Worm (Caenorhabditis elegans) whole organism, young adult: ENCODE data around the gene jip-1.

ENCODE experiments used
- C17E4.6 ChIP-seq: fragments of 200-800 bp; sonication (Bioruptor generic); IDR thresholded peaks from 2 replicates; pipeline ENCODE4 v1.3.6; 2022; ENCODE audit warnings: missing genetic modification reagents, missing genetic modification characterization, missing compliant biosample characterization
- D2030.7 ChIP-seq: fragments of 200-800 bp; sonication (Bioruptor generic); IDR thresholded peaks from 2 replicates; pipeline ENCODE4 v1.3.6; 2022; ENCODE audit warnings: missing genetic modification reagents, missing genetic modification characterization, missing compliant biosample characterization
- F22D6.2 ChIP-seq: sonication (generic microtip); optimal IDR thresholded peaks from 2 replicates; lab custom pipeline; 2016; ENCODE audit warnings: mild to moderate bottlenecking, missing genetic modification characterization, missing compliant biosample characterization
- F23B12.7 ChIP-seq: sonication (generic microtip); optimal IDR thresholded peaks from 2 replicates; lab custom pipeline; 2017; ENCODE audit warnings: missing genetic modification characterization, mild to moderate bottlenecking, missing compliant biosample characterization, antibody characterized with exemption, moderate library complexity; ENCODE audit not compliant: insufficient read depth
- F33H1.4 ChIP-seq: fragments of 200-800 bp; sonication (Bioruptor generic); IDR thresholded peaks from 2 replicates; pipeline ENCODE4 v1.3.6; 2022; ENCODE audit warnings: missing genetic modification reagents, missing genetic modification characterization, missing compliant biosample characterization
- F37B4.10 ChIP-seq: fragments of 200-800 bp; sonication (Bioruptor generic); IDR thresholded peaks from 2 replicates; pipeline ENCODE4 v1.3.6; 2022; ENCODE audit warnings: missing genetic modification characterization, missing compliant biosample characterization
- F49E8.2 ChIP-seq: sonication (generic microtip); optimal IDR thresholded peaks from 3 replicates; lab custom pipeline; 2017; ENCODE audit warnings: missing genetic modification characterization, mild to moderate bottlenecking, missing compliant biosample characterization, antibody characterized with exemption, moderate library complexity; ENCODE audit not compliant: insufficient read depth
- F52B5.7 ChIP-seq: sonication (generic microtip); optimal IDR thresholded peaks from 2 replicates; lab custom pipeline; 2016; ENCODE audit warnings: mild to moderate bottlenecking, missing genetic modification characterization, missing compliant biosample characterization
- F55B11.4 ChIP-seq: sonication (generic microtip); optimal IDR thresholded peaks from 2 replicates; lab custom pipeline; 2016; ENCODE audit warnings: missing compliant biosample characterization, missing genetic modification characterization, borderline replicate concordance; ENCODE audit not compliant: insufficient read depth
- T07F8.4 ChIP-seq: sonication (generic microtip); optimal IDR thresholded peaks from 2 replicates; lab custom pipeline; 2016; ENCODE audit warnings: mild to moderate bottlenecking, missing genetic modification characterization, moderate library complexity, missing compliant biosample characterization
- akir-1 ChIP-seq: fragments of 200-800 bp; sonication (Bioruptor generic); optimal IDR thresholded peaks from 2 replicates; lab custom pipeline; 2018; ENCODE audit warnings: mild to moderate bottlenecking, missing genetic modification characterization, moderate library complexity, missing compliant biosample characterization
- bed-1 ChIP-seq: fragments of 200-800 bp; sonication (Bioruptor generic); IDR thresholded peaks from 2 replicates; pipeline ENCODE4 v1.3.6; 2022; ENCODE audit warnings: missing genetic modification reagents, missing genetic modification characterization, missing compliant biosample characterization
- cebp-2 ChIP-seq: fragments of 200-800 bp; sonication (Bioruptor generic); IDR thresholded peaks from 2 replicates; pipeline ENCODE4 v1.3.6; 2022; ENCODE audit warnings: missing genetic modification characterization, missing compliant biosample characterization
- ceh-100 ChIP-seq: fragments of 200-800 bp; sonication (Bioruptor generic); IDR thresholded peaks from 2 replicates; pipeline ENCODE4 v1.3.6; 2022; ENCODE audit warnings: missing genetic modification reagents, missing genetic modification characterization, missing compliant biosample characterization
- ceh-79 ChIP-seq: sonication (generic microtip); optimal IDR thresholded peaks from 2 replicates; lab custom pipeline; 2017; ENCODE audit warnings: mild to moderate bottlenecking, missing genetic modification characterization, missing compliant biosample characterization
- dpl-1 ChIP-seq: fragments of 150-350 bp; optimal IDR thresholded peaks from 2 replicates; lab custom pipeline; 2014; ENCODE audit warnings: missing biosample characterization, missing genetic modification reagents, missing genetic modification characterization
- egl-18 ChIP-seq: fragments of 200-800 bp; sonication (Bioruptor generic); IDR thresholded peaks from 2 replicates; pipeline ENCODE4 v1.3.6; 2022; ENCODE audit warnings: missing genetic modification reagents, missing genetic modification characterization, missing compliant biosample characterization
- hmg-1.2 ChIP-seq: fragments of 200-800 bp; sonication (Bioruptor generic); IDR thresholded peaks from 2 replicates; pipeline ENCODE4 v1.3.6; 2022; ENCODE audit warnings: missing genetic modification reagents, missing genetic modification characterization, missing compliant biosample characterization
- let-607 ChIP-seq, 2 experiments: fragments of 200-800 bp in 1 of 2; sonication (Bioruptor generic) in 1 of 2; sonication (generic microtip) in 1 of 2; optimal IDR thresholded peaks; 2 replicates each; lab custom pipeline; 2016 to 2018; ENCODE audit warnings: mild to moderate bottlenecking in 2 of 2, missing compliant biosample characterization in 2 of 2, missing genetic modification characterization in 2 of 2, moderate library complexity in 2 of 2, missing genotype in 1 of 2
- lin-26 ChIP-seq: fragments of 200-800 bp; sonication (Bioruptor generic); IDR thresholded peaks from 2 replicates; pipeline ENCODE4 v1.3.6; 2022; ENCODE audit warnings: missing genetic modification reagents, missing genetic modification characterization, missing compliant biosample characterization
- lin-54 ChIP-seq: fragments of 200-800 bp; sonication (Bioruptor generic); optimal IDR thresholded peaks from 2 replicates; lab custom pipeline; 2018; ENCODE audit warnings: mild to moderate bottlenecking, missing genetic modification characterization, missing compliant biosample characterization
- madf-3 ChIP-seq: fragments of 200-800 bp; sonication (Bioruptor generic); IDR thresholded peaks from 2 replicates; pipeline ENCODE4 v1.3.6; 2022; ENCODE audit warnings: missing genetic modification reagents, missing genetic modification characterization, missing compliant biosample characterization
- mes-4 ChIP-seq: sonication (generic microtip); optimal IDR thresholded peaks from 2 replicates; lab custom pipeline; 2016; ENCODE audit warnings: missing genotype, missing genetic modification characterization, missing compliant biosample characterization
- nfyb-1 ChIP-seq: fragments of 200-800 bp; sonication (Bioruptor generic); IDR thresholded peaks from 2 replicates; pipeline ENCODE4 v1.3.6; 2022; ENCODE audit warnings: missing genetic modification reagents, missing genetic modification characterization, missing compliant biosample characterization
- nhr-179 ChIP-seq: sonication (generic microtip); optimal IDR thresholded peaks from 2 replicates; lab custom pipeline; 2016; ENCODE audit warnings: mild to moderate bottlenecking, missing genetic modification characterization, missing compliant biosample characterization
- nhr-27 ChIP-seq: fragments of 200-800 bp; sonication (Bioruptor generic); optimal IDR thresholded peaks from 2 replicates; lab custom pipeline; 2018; ENCODE audit warnings: mild to moderate bottlenecking, missing genetic modification characterization, moderate library complexity, missing compliant biosample characterization
- rec-8 ChIP-seq, 2 experiments: sonication (generic microtip); optimal IDR thresholded peaks; 2 replicates each; lab custom pipeline; 2016; ENCODE audit warnings: mild to moderate bottlenecking in 2 of 2, missing genetic modification characterization in 2 of 2, missing genetic modification reagents in 2 of 2, missing genotype in 2 of 2, missing biosample characterization in 1 of 2, missing compliant biosample characterization in 1 of 2, moderate library complexity in 1 of 2
- rpc-1 ChIP-seq, 2 experiments: fragments of 150-350 bp in 1 of 2; sonication (generic microtip) in 1 of 2; optimal IDR thresholded peaks; 2 replicates each; lab custom pipeline; 2014 to 2018; ENCODE audit warnings: missing biosample characterization in 1 of 2, missing genetic modification characterization in 1 of 2, missing genetic modification reagents in 1 of 2, missing genotype in 1 of 2
- sea-2 ChIP-seq: fragments of 200-800 bp; sonication (Bioruptor generic); IDR thresholded peaks from 2 replicates; pipeline ENCODE4 v1.3.6; 2022; ENCODE audit warnings: missing genetic modification characterization, missing compliant biosample characterization
- snpc-3.4 ChIP-seq: sonication (generic microtip); optimal IDR thresholded peaks from 2 replicates; lab custom pipeline; 2017; ENCODE audit warnings: missing genetic modification characterization, mild to moderate bottlenecking, missing compliant biosample characterization, antibody characterized with exemption, moderate library complexity, missing genotype, missing genetic modification reagents
- snpc-4 ChIP-seq, 5 experiments: fragments of 150-350 bp in 1 of 5; sonication (generic microtip) in 4 of 5; optimal IDR thresholded peaks; 2 replicates each; lab custom pipeline; 2014 to 2018; ENCODE audit warnings: missing genetic modification characterization in 5 of 5, missing biosample characterization in 3 of 5, antibody characterized with exemption in 2 of 5, mild to moderate bottlenecking in 2 of 5, missing compliant biosample characterization in 2 of 5, missing genotype in 2 of 5, moderate library complexity in 2 of 5, missing genetic modification reagents in 1 of 5
- tbp1 ChIP-seq: fragments of 200-800 bp; sonication (Bioruptor generic); optimal IDR thresholded peaks from 2 replicates; lab custom pipeline; 2018; ENCODE audit warnings: mild to moderate bottlenecking, missing genetic modification characterization, missing compliant biosample characterization
- ztf-18 ChIP-seq: sonication (generic microtip); optimal IDR thresholded peaks from 2 replicates; lab custom pipeline; 2016; ENCODE audit warnings: missing genotype, mild to moderate bottlenecking, missing genetic modification characterization, missing compliant biosample characterization
- ztf-28 ChIP-seq: fragments of 200-800 bp; sonication (Bioruptor generic); IDR thresholded peaks from 2 replicates; pipeline ENCODE4 v1.3.6; 2022; ENCODE audit warnings: missing genetic modification reagents, missing genetic modification characterization, missing compliant biosample characterization

Gene jip-1

ce11 chrII:1297697-1298093, 29.1 kb upstream of the jip-1 start:
- TF ChIP-seq F22D6.2 (tag; lab: Kevin White, UChicago) (no peak), D2030.7 (GFP tag; lab: Robert Waterston, UW) (no peak), lin-54 (no peak), cebp-2 (GFP tag; lab: Robert Waterston, UW) (no peak), nhr-179 (tag; lab: Kevin White, UChicago) (no peak), F37B4.10 (GFP tag; lab: Robert Waterston, UW) (no peak), C17E4.6 (GFP tag; lab: Robert Waterston, UW) (no peak), F49E8.2 (tag; lab: Kevin White, UChicago) (no peak), ceh-100 (no peak), F23B12.7 (tag; lab: Kevin White, UChicago) (no peak), sea-2 (GFP tag; lab: Robert Waterston, UW) (no peak), dpl-1 (GFP tag; lab: Kevin White, UChicago) (no peak)
- TF ChIP-seq, all 124 proteins: peak for 0

DNA sequence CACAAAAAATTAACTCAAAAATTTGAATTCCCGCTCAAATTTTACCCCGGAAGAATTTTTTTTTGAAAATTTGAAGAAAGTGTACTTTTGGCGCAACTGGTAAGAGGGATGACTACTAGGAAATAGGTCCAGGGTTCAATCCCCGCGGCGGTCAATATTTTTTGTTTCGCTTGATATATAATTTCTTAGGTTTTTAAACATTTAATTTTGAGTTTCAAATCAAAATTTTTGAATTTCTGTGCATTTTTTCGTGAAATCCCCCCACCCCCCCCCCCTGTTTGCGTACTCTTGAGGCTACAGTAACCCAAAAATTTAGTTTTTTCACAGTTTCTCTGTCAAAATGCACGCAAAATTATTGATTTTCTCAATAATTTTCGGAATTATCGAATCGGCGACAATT, 28.6 kb upstream of the jip-1 start, which contains the start of gene Y57G7A.1:
Gene Y57G7A.1 (plus strand): TSS at position 301 of the 400 bp plus-strand sequence.
- TF ChIP-seq hmg-1.2 (GFP tag; lab: Robert Waterston, UW) (no peak), madf-3 (GFP tag; lab: Robert Waterston, UW) (no peak), mes-4 (no peak), T07F8.4 (tag; lab: Kevin White, UChicago) (no peak), snpc-4 (GFP tag; optimal IDR thresholded peaks at IDR 0.05; lab: Kevin White, UChicago) (no peak), snpc-4 (tag; optimal IDR thresholded peaks at IDR 0.05; lab: Kevin White, UChicago) (no peak), nfyb-1 (GFP tag; lab: Robert Waterston, UW) (no peak), tbp1 (GFP tag; lab: Kevin White, UChicago) (peak; percentile 31), ztf-28 (no peak), akir-1 (GFP tag; lab: Kevin White, UChicago) (no peak), F55B11.4 (tag; lab: Kevin White, UChicago) (no peak), snpc-3.4 (tag; lab: Kevin White, UChicago) (no peak), rec-8 (tag; optimal IDR thresholded peaks at IDR 0.05; lab: Kevin White, UChicago) (no peak), nhr-27 (tag; lab: Kevin White, UChicago) (no peak), bed-1 (GFP tag; lab: Robert Waterston, UW) (no peak), rpc-1 (optimal IDR thresholded peaks at IDR 0.05; lab: Kevin White, UChicago) (peak; percentile 7), rpc-1 (tag; optimal IDR thresholded peaks at IDR 0.05; lab: Kevin White, UChicago) (peak; percentile 48), ceh-79 (tag; lab: Kevin White, UChicago) (no peak)

DNA sequence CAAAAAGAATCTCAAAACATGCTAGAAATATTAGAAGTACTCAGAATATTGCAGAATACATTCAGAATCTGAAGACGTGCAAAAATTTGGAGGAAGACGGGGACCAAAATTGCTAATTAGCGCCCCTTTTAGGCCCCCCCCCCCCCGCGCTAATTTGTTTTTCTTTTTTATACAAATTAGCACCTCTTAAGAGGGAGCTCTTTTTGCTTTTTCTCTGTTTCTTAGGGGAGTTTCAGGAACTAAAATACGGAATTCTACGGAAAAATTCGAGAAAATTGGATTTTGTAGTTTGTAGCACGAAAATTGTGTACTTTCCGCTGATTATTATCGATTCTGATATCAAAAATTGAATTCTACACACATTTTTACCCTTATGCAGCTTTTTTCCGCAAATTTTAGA, 25.2 kb upstream of the jip-1 start, which contains the start of gene glb-31:
Gene glb-31 (minus strand): TSS at position 101 of the 400 bp plus-strand sequence.
- TF ChIP-seq F37B4.10 (GFP tag; lab: Robert Waterston, UW): no peak
- no peak for TF ChIP-seq let-607 (tag; optimal IDR thresholded peaks at IDR 0.05; lab: Kevin White, UChicago)
- no peak for TF ChIP-seq lin-26 (GFP tag; lab: Robert Waterston, UW)
- TF ChIP-seq egl-18 (GFP tag; lab: Robert Waterston, UW): no peak
- TF ChIP-seq F33H1.4: no peak
- TF ChIP-seq F52B5.7 (tag; lab: Kevin White, UChicago): no peak
- TF ChIP-seq ztf-18: no peak
